Worm (Caenorhabditis elegans) whole organism, early embryonic: Measurements from ENCODE around the gene Y73C8B.1.

ENCODE experiments used
- F13C5.2 ChIP-seq: sonication (generic microtip); optimal IDR thresholded peaks from 2 replicates; lab custom pipeline; 2017; ENCODE audit warnings: mild to moderate bottlenecking, missing genetic modification characterization, inconsistent platforms, missing compliant biosample characterization
- aly-1 ChIP-seq: sonication (generic microtip); optimal IDR thresholded peaks from 2 replicates; lab custom pipeline; 2016; ENCODE audit warnings: missing genetic modification characterization, missing compliant biosample characterization
- ama-1 ChIP-seq: fragments of 150-350 bp; optimal IDR thresholded peaks from 2 replicates; lab custom pipeline; 2014
- ceh-13 ChIP-seq: fragments of 200-800 bp; sonication (Bioruptor generic); optimal IDR thresholded peaks from 2 replicates; lab custom pipeline; 2018; ENCODE audit warnings: mild to moderate bottlenecking, missing genetic modification characterization, missing compliant biosample characterization
- hnd-1 ChIP-seq: sonication (generic microtip); optimal IDR thresholded peaks from 2 replicates; lab custom pipeline; 2016; ENCODE audit warnings: missing genetic modification characterization, missing compliant biosample characterization
- tbx-37 ChIP-seq: fragments of 200-800 bp; sonication (Bioruptor generic); conservative IDR thresholded peaks from 2 replicates; pipeline ENCODE4 v1.3.6; 2022; ENCODE audit warnings: missing genetic modification reagents, missing genetic modification characterization, missing compliant biosample characterization

- TF ChIP-seq aly-1: no peak
- TF ChIP-seq tbx-37 (GFP tag; lab: Robert Waterston, UW): no peak
- TF ChIP-seq ama-1 (lab: Kevin White, UChicago): no peak
- no peak for TF ChIP-seq ceh-13
- no peak for TF ChIP-seq hnd-1 (tag; lab: Kevin White, UChicago)
- no peak for TF ChIP-seq F13C5.2 (tag; lab: Kevin White, UChicago)
Observed at ce11 chrV:3244703-3245102, 48.0 kb upstream of the Y73C8B.1 start, which contains the start of gene srj-7.
